Worm (Caenorhabditis elegans) whole organism, L2 larva: Measurements from ENCODE around the gene twk-20.
A peak's percentile ranks its signal among the peaks of the same experiment; 100 is the strongest.

Experiments
- C34F6.9 ChIP-seq: fragments of 150-350 bp; optimal IDR thresholded peaks from 2 replicates; lab custom pipeline; 2014; ENCODE audit warnings: missing biosample characterization, missing genetic modification characterization
- F13H6.1 ChIP-seq: sonication (generic microtip); optimal IDR thresholded peaks from 2 replicates; lab custom pipeline; 2016; ENCODE audit warnings: missing genetic modification characterization, missing compliant biosample characterization
- Y55F3AM.14 ChIP-seq: fragments of 200-800 bp; sonication (Bioruptor generic); optimal IDR thresholded peaks from 2 replicates; lab custom pipeline; 2018; ENCODE audit warnings: mild to moderate bottlenecking, missing genetic modification characterization, missing compliant biosample characterization
- alr-1 ChIP-seq: fragments of 150-350 bp; optimal IDR thresholded peaks from 2 replicates; lab custom pipeline; 2014; ENCODE audit warnings: missing biosample characterization, missing genetic modification characterization
- aly-2 ChIP-seq: fragments of 150-350 bp; optimal IDR thresholded peaks from 2 replicates; lab custom pipeline; 2014; ENCODE audit warnings: missing biosample characterization, missing genetic modification characterization
- ceh-82 ChIP-seq: fragments of 150-350 bp; optimal IDR thresholded peaks from 2 replicates; lab custom pipeline; 2014; ENCODE audit warnings: missing biosample characterization, missing genetic modification characterization
- crh-2 ChIP-seq: sonication (generic microtip); optimal IDR thresholded peaks from 2 replicates; lab custom pipeline; 2017; ENCODE audit warnings: missing biosample characterization, missing genetic modification characterization
- dmd-4 ChIP-seq: sonication (generic microtip); optimal IDR thresholded peaks from 2 replicates; lab custom pipeline; 2017; ENCODE audit warnings: missing biosample characterization, missing genetic modification characterization
- elt-1 ChIP-seq: fragments of 150-350 bp; optimal IDR thresholded peaks from 2 replicates; lab custom pipeline; 2014; ENCODE audit warnings: missing biosample characterization, missing genetic modification characterization
- elt-3 ChIP-seq: sonication (generic microtip); optimal IDR thresholded peaks from 2 replicates; lab custom pipeline; 2017; ENCODE audit warnings: missing biosample characterization, missing genetic modification characterization
- fos-1 ChIP-seq: fragments of 150-350 bp; optimal IDR thresholded peaks from 2 replicates; lab custom pipeline; 2014; ENCODE audit warnings: missing biosample characterization, missing genetic modification characterization
- lin-11 ChIP-seq: fragments of 150-350 bp; sonication (generic microtip); optimal IDR thresholded peaks from 2 replicates; lab custom pipeline; 2014; ENCODE audit warnings: missing biosample characterization, missing genetic modification characterization, inconsistent platforms, mixed read lengths
- lin-13 ChIP-seq: fragments of 150-350 bp; optimal IDR thresholded peaks from 2 replicates; lab custom pipeline; 2014; ENCODE audit warnings: missing biosample characterization, missing genetic modification reagents, missing genetic modification characterization
- lin-39 ChIP-seq: fragments of 150-350 bp; optimal IDR thresholded peaks from 2 replicates; lab custom pipeline; 2014; ENCODE audit warnings: missing biosample characterization, missing genetic modification reagents, missing genetic modification characterization
- mab-5 ChIP-seq: fragments of 150-350 bp; optimal IDR thresholded peaks from 2 replicates; lab custom pipeline; 2014; ENCODE audit warnings: missing biosample characterization, missing genetic modification characterization
- mbf-1 ChIP-seq: sonication (generic microtip); optimal IDR thresholded peaks from 2 replicates; lab custom pipeline; 2017; ENCODE audit warnings: missing biosample characterization, missing genetic modification characterization
- mdl-1 ChIP-seq, 2 experiments: fragments of 150-350 bp in 1 of 2; sonication (generic microtip) in 1 of 2; optimal IDR thresholded peaks; 2 replicates each; lab custom pipeline; 2017; ENCODE audit warnings: missing biosample characterization in 2 of 2, missing genetic modification characterization in 2 of 2
- nhr-10 ChIP-seq: sonication (generic microtip); optimal IDR thresholded peaks from 2 replicates; lab custom pipeline; 2017; ENCODE audit warnings: missing biosample characterization, missing genetic modification characterization
- nhr-11 ChIP-seq: fragments of 150-350 bp; optimal IDR thresholded peaks from 2 replicates; lab custom pipeline; 2014; ENCODE audit warnings: missing biosample characterization, missing genetic modification characterization
- nhr-12 ChIP-seq: fragments of 150-350 bp; optimal IDR thresholded peaks from 2 replicates; lab custom pipeline; 2014; ENCODE audit warnings: missing biosample characterization, missing genetic modification characterization
- nhr-129 ChIP-seq: fragments of 150-350 bp; optimal IDR thresholded peaks from 2 replicates; lab custom pipeline; 2014; ENCODE audit warnings: missing biosample characterization, missing genetic modification characterization
- nhr-21 ChIP-seq: fragments of 150-350 bp; optimal IDR thresholded peaks from 2 replicates; lab custom pipeline; 2014; ENCODE audit warnings: missing biosample characterization, missing genetic modification characterization
- nhr-23 ChIP-seq: fragments of 150-350 bp; optimal IDR thresholded peaks from 2 replicates; lab custom pipeline; 2014; ENCODE audit warnings: missing biosample characterization, missing genetic modification reagents, missing genetic modification characterization
- nhr-237 ChIP-seq: fragments of 150-350 bp; optimal IDR thresholded peaks from 2 replicates; lab custom pipeline; 2014; ENCODE audit warnings: missing biosample characterization, missing genetic modification characterization
- nhr-25 ChIP-seq: fragments of 150-350 bp; sonication (generic microtip); optimal IDR thresholded peaks from 3 replicates; lab custom pipeline; 2014; ENCODE audit warnings: missing biosample characterization, missing genetic modification characterization
- nhr-77 ChIP-seq: fragments of 150-350 bp; optimal IDR thresholded peaks from 2 replicates; lab custom pipeline; 2014; ENCODE audit warnings: missing biosample characterization, missing genetic modification characterization
- peb-1 ChIP-seq: fragments of 150-350 bp; optimal IDR thresholded peaks from 2 replicates; lab custom pipeline; 2014; ENCODE audit warnings: missing biosample characterization, missing genetic modification characterization
- sem-4 ChIP-seq: fragments of 150-350 bp; optimal IDR thresholded peaks from 2 replicates; lab custom pipeline; 2014; ENCODE audit warnings: missing biosample characterization, missing genetic modification reagents, missing genetic modification characterization
- skn-1 ChIP-seq: sonication (generic microtip); optimal IDR thresholded peaks from 2 replicates; lab custom pipeline; 2017; ENCODE audit warnings: missing biosample characterization, missing genetic modification characterization
- sma-3 ChIP-seq: sonication (generic microtip); optimal IDR thresholded peaks from 2 replicates; lab custom pipeline; 2016; ENCODE audit warnings: missing genetic modification reagents, missing genetic modification characterization, missing compliant biosample characterization
- sma-9 ChIP-seq, 2 experiments: fragments of 150-350 bp in 1 of 2; sonication (generic microtip) in 1 of 2; optimal IDR thresholded peaks; 2 replicates each; lab custom pipeline; 2014 to 2016; ENCODE audit warnings: missing genetic modification characterization in 2 of 2, mild to moderate bottlenecking in 1 of 2, missing biosample characterization in 1 of 2, missing compliant biosample characterization in 1 of 2, missing genetic modification reagents in 1 of 2, moderate library complexity in 1 of 2
- snpc-4 ChIP-seq: fragments of 150-350 bp; optimal IDR thresholded peaks from 2 replicates; lab custom pipeline; 2014; ENCODE audit warnings: missing biosample characterization, missing genetic modification characterization
- unc-55 ChIP-seq: fragments of 150-350 bp; sonication (generic microtip); optimal IDR thresholded peaks from 3 replicates; lab custom pipeline; 2014; ENCODE audit warnings: missing biosample characterization, missing genetic modification reagents, missing genetic modification characterization
- zag-1 ChIP-seq: fragments of 150-350 bp; optimal IDR thresholded peaks from 2 replicates; lab custom pipeline; 2014; ENCODE audit warnings: missing biosample characterization, missing genetic modification characterization
- ztf-1 ChIP-seq: fragments of 200-800 bp; sonication (Bioruptor generic); conservative IDR thresholded peaks from 2 replicates; pipeline ENCODE4 v1.3.6; 2022; ENCODE audit warnings: missing genetic modification characterization, missing compliant biosample characterization
- ztf-4 ChIP-seq: fragments of 150-350 bp; optimal IDR thresholded peaks from 2 replicates; lab custom pipeline; 2014; ENCODE audit warnings: missing biosample characterization, missing genetic modification characterization

Gene twk-20

DNA sequence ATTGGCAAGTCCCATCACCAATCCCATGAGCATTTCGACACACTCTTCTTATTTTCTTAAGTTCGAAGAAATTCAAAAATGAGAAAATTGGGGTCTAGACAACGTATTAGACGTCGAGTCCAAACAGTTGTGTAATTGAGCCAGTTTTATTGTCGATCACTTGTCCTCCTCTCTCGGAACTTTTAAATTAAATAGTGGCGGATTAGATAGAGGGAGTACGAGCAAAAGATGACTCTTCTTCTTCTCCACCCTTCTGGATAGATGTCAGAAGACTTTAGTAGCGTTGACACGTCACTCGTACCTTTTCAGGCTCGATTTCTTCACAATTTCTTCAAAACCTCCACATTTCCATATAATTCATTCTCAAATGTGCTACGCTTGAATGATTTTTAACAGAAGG is 24.5 kb upstream of the twk-20 start:
- TF ChIP-seq C34F6.9 (tag; lab: Kevin White, UChicago), result no peak
- TF ChIP-seq mdl-1 (tag; optimal IDR thresholded peaks at IDR 0.05; lab: Kevin White, UChicago), result no peak
- TF ChIP-seq nhr-77 (tag; lab: Kevin White, UChicago), result no peak
- TF ChIP-seq nhr-11 (tag; lab: Kevin White, UChicago), result no peak
- no peak for TF ChIP-seq sem-4 (tag; lab: Kevin White, UChicago)
- no peak for TF ChIP-seq nhr-12 (tag; lab: Kevin White, UChicago)
- TF ChIP-seq crh-2 (tag; lab: Kevin White, UChicago), result no peak
- no peak for TF ChIP-seq lin-13
- TF ChIP-seq peb-1 (tag; lab: Kevin White, UChicago), result no peak
- TF ChIP-seq sma-9 (GFP tag; optimal IDR thresholded peaks at IDR 0.05; lab: Kevin White, UChicago), result no peak
- no peak for TF ChIP-seq sma-9 (tag; optimal IDR thresholded peaks at IDR 0.05; lab: Kevin White, UChicago)
- TF ChIP-seq zag-1, result no peak

DNA sequence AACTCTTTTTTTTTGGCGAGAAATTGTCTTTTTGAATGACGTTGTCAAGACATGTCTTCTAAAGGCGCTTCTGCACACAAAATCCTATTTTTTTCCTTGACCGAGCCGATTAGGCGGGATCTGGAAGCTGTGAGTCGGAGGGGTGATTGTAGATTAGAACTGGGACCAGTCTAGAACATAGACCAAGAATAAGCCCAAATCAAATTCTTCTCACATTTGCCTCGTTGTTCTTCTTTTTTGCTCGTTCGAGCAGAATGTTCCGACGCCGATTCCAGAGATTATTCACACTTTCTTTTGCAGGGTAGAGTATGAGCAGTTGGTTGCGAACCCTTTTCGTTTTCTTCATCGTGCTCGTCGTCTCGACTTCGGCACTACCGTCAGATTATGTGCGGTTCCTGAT is 21.1 kb upstream of the twk-20 start, which contains the start of gene nlp-53:
nlp-53 (plus strand) TSS at position 301 of the 400 bp plus-strand sequence.
- TF ChIP-seq zag-1, result no peak
- TF ChIP-seq mdl-1 (tag; optimal IDR thresholded peaks at IDR 0.05; lab: Kevin White, UChicago), result no peak
- TF ChIP-seq ztf-4 (tag; lab: Kevin White, UChicago), result no peak
- no peak for TF ChIP-seq nhr-12 (tag; lab: Kevin White, UChicago)
- TF ChIP-seq sma-9 (GFP tag; optimal IDR thresholded peaks at IDR 0.05; lab: Kevin White, UChicago), result no peak
- no peak for TF ChIP-seq sma-9 (tag; optimal IDR thresholded peaks at IDR 0.05; lab: Kevin White, UChicago)
- TF ChIP-seq nhr-21 (tag; lab: Kevin White, UChicago), result no peak
- TF ChIP-seq peb-1 (tag; lab: Kevin White, UChicago), result no peak
- TF ChIP-seq F13H6.1 (tag; lab: Kevin White, UChicago), result no peak
- TF ChIP-seq skn-1 (tag; lab: Kevin White, UChicago), result no peak
- TF ChIP-seq dmd-4 (tag; lab: Kevin White, UChicago), result no peak
- TF ChIP-seq snpc-4 (tag; lab: Kevin White, UChicago), result no peak
- no peak for TF ChIP-seq nhr-11 (tag; lab: Kevin White, UChicago)
- no peak for TF ChIP-seq C34F6.9 (tag; lab: Kevin White, UChicago)
- TF ChIP-seq fos-1 (tag; lab: Kevin White, UChicago), result no peak
- no peak for TF ChIP-seq ztf-1 (GFP tag; lab: Robert Waterston, UW)
- TF ChIP-seq nhr-77 (tag; lab: Kevin White, UChicago), result no peak
- no peak for TF ChIP-seq aly-2
- TF ChIP-seq nhr-237 (tag; lab: Kevin White, UChicago), result no peak
- no peak for TF ChIP-seq ceh-82 (tag; lab: Kevin White, UChicago)

DNA sequence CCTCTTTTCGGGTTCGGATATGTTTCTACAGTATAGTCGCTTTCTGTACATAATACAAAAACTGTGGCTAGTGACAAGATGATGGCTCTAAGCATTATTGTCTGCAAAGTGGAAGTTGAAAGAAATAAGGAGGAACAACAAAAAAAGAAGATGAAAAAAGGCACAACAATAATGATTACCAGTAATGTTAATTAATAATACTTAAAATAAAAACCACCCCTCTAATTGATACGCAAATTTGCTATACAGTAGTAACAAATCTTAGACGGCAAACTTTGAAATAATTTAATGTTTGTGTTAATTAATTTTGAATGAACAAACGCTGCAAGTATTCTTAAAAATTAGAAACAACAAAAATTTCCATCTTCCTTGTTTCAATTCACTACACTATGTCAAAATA is 18.0 kb upstream of the twk-20 start, which contains the start of gene Y12A6A.1:
Y12A6A.1 (minus strand) TSS at position 101 of the 400 bp plus-strand sequence.
- TF ChIP-seq nhr-21 (tag; lab: Kevin White, UChicago) (no peak), nhr-10 (no peak), nhr-25 (tag; lab: Kevin White, UChicago) (no peak), fos-1 (tag; lab: Kevin White, UChicago) (no peak), F13H6.1 (tag; lab: Kevin White, UChicago) (no peak), nhr-11 (tag; lab: Kevin White, UChicago) (no peak), C34F6.9 (tag; lab: Kevin White, UChicago) (no peak), lin-39 (tag; lab: Kevin White, UChicago) (no peak), sma-3 (GFP tag; lab: Kevin White, UChicago) (no peak), peb-1 (tag; lab: Kevin White, UChicago) (no peak), crh-2 (tag; lab: Kevin White, UChicago) (no peak), dmd-4 (tag; lab: Kevin White, UChicago) (no peak), ceh-82 (tag; lab: Kevin White, UChicago) (no peak), unc-55 (GFP tag; lab: Kevin White, UChicago) (no peak), elt-1 (tag; lab: Kevin White, UChicago) (no peak), nhr-129 (tag; lab: Kevin White, UChicago) (no peak), elt-3 (tag; lab: Kevin White, UChicago) (no peak)

DNA sequence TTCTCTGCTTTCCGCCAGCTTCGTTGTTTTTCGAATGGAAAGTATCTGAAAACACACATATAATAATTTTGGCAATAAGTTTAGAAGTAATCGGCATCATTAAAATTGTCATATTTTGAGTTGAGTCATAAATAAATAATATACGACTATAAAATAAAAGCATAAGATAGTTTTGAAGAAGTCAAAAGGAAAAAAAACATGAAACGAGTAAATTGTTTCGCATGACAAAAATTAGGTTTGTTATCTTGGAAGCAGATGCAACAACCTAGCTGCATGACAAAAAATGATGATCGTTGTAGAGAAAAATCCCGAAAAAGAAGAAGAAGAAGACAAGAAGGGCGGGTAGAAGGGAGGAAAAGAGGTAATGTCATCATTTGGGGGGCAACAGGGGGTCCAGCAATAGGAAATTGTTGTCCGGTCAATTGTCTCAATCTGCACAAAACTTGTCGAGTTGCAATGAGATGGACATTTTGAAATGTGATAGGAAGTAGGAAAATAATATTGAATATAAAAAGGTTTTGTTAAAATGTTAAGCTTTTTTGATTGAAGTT is 8.5 kb upstream of the twk-20 start, which contains the start of gene nlg-1:
nlg-1 (minus strand) TSS at position 51 of the 551 bp plus-strand sequence.
- TF ChIP-seq snpc-4 (tag; lab: Kevin White, UChicago), result no peak
- no peak for TF ChIP-seq mbf-1 (tag; lab: Kevin White, UChicago)
- peak; percentile 6 for TF ChIP-seq sma-9 (GFP tag; optimal IDR thresholded peaks at IDR 0.05; lab: Kevin White, UChicago)
- no peak for TF ChIP-seq sma-9 (tag; optimal IDR thresholded peaks at IDR 0.05; lab: Kevin White, UChicago)

DNA sequence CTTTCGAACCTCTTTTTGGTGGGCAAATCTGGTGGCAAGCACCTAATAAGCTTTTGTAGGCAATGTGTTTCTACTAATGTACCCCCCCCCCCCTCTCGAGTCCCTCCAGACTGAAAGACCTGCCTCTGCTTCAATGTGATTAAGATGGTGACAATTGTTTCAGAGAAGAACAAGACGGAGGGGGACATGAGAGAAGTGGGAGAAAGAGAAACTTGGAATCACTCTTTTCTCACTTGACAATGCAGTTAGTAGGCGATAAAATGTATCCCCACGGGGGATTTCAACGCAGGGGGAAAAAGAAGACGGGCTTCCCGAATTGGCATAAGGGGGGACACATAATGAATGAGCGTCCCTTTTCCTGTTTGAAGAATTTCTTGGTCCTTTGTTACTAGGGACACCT is 7.4 kb upstream of the twk-20 start:
- no peak for TF ChIP-seq skn-1 (tag; lab: Kevin White, UChicago)
- no peak for TF ChIP-seq alr-1 (tag; lab: Kevin White, UChicago)
- no peak for TF ChIP-seq nhr-237 (tag; lab: Kevin White, UChicago)
- no peak for TF ChIP-seq fos-1 (tag; lab: Kevin White, UChicago)
- TF ChIP-seq crh-2 (tag; lab: Kevin White, UChicago), result no peak
- TF ChIP-seq elt-1 (tag; lab: Kevin White, UChicago), result no peak
- TF ChIP-seq elt-3 (tag; lab: Kevin White, UChicago), result no peak
- TF ChIP-seq aly-2, result no peak
- no peak for TF ChIP-seq unc-55 (GFP tag; lab: Kevin White, UChicago)
- no peak for TF ChIP-seq nhr-23
- TF ChIP-seq nhr-77 (tag; lab: Kevin White, UChicago), result no peak
- TF ChIP-seq mab-5 (tag; lab: Kevin White, UChicago), result no peak
- TF ChIP-seq mdl-1 (tag; optimal IDR thresholded peaks at IDR 0.05; lab: Kevin White, UChicago), result no peak
- no peak for TF ChIP-seq Y55F3AM.14 (GFP tag; lab: Kevin White, UChicago)
- no peak for TF ChIP-seq lin-11 (tag; lab: Kevin White, UChicago)
- TF ChIP-seq, all 48 proteins: peak for 0
